Worm (Caenorhabditis elegans) whole organism, L2 larva: ENCODE results near the gene set-11.

ENCODE experiments used
- ama-1 ChIP-seq: fragments of 150-350 bp; optimal IDR thresholded peaks from 2 replicates; lab custom pipeline; 2018; ENCODE audit warnings: inconsistent platforms
- dmd-4 ChIP-seq: sonication (generic microtip); optimal IDR thresholded peaks from 2 replicates; lab custom pipeline; 2017; ENCODE audit warnings: missing biosample characterization, missing genetic modification characterization
- elt-3 ChIP-seq: sonication (generic microtip); optimal IDR thresholded peaks from 2 replicates; lab custom pipeline; 2017; ENCODE audit warnings: missing biosample characterization, missing genetic modification characterization
- nhr-10 ChIP-seq: sonication (generic microtip); optimal IDR thresholded peaks from 2 replicates; lab custom pipeline; 2017; ENCODE audit warnings: missing biosample characterization, missing genetic modification characterization
- nhr-12 ChIP-seq: fragments of 150-350 bp; optimal IDR thresholded peaks from 2 replicates; lab custom pipeline; 2014; ENCODE audit warnings: missing biosample characterization, missing genetic modification characterization
- nhr-21 ChIP-seq: fragments of 150-350 bp; optimal IDR thresholded peaks from 2 replicates; lab custom pipeline; 2014; ENCODE audit warnings: missing biosample characterization, missing genetic modification characterization
- nhr-237 ChIP-seq: fragments of 150-350 bp; optimal IDR thresholded peaks from 2 replicates; lab custom pipeline; 2014; ENCODE audit warnings: missing biosample characterization, missing genetic modification characterization
- nhr-6 ChIP-seq: fragments of 150-350 bp; optimal IDR thresholded peaks from 2 replicates; lab custom pipeline; 2014; ENCODE audit warnings: missing biosample characterization, missing genetic modification characterization
- nhr-77 ChIP-seq: fragments of 150-350 bp; optimal IDR thresholded peaks from 2 replicates; lab custom pipeline; 2014; ENCODE audit warnings: missing biosample characterization, missing genetic modification characterization
- ztf-1 ChIP-seq: fragments of 200-800 bp; sonication (Bioruptor generic); conservative IDR thresholded peaks from 2 replicates; pipeline ENCODE4 v1.3.6; 2022; ENCODE audit warnings: missing genetic modification characterization, missing compliant biosample characterization
- ztf-4 ChIP-seq: fragments of 150-350 bp; optimal IDR thresholded peaks from 2 replicates; lab custom pipeline; 2014; ENCODE audit warnings: missing biosample characterization, missing genetic modification characterization

DNA sequence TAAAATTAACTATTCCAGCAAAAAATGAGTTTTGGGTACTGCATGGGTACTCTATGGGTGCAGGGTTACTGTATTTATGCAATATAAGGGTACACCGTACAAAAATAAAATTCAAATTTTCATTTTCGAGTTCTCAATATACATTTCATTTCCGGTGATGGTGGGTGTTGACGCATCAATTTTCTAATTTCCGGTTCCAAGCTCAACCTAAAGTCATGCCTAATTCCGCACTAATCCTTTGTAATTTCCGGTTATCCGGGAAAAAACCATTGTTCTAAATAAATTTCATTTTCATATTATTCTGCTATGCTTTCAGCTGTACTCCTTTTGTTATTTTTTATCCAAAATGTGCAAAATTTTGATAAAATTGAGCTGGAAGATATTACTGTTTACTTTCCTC lies 33.0 kb downstream of the set-11 start, which contains the start of gene gcy-21:
- TF ChIP-seq nhr-77 (no peak), ama-1 (no peak), nhr-21 (tag; lab: Kevin White, UChicago) (no peak), nhr-12 (no peak), dmd-4 (tag; lab: Kevin White, UChicago) (no peak), nhr-6 (tag; lab: Kevin White, UChicago) (no peak), nhr-10 (no peak), ztf-1 (GFP tag; lab: Robert Waterston, UW) (no peak), nhr-237 (tag; lab: Kevin White, UChicago) (no peak), ztf-4 (tag; lab: Kevin White, UChicago) (no peak), elt-3 (tag; lab: Kevin White, UChicago) (no peak)
